Fruit fly (Drosophila melanogaster): ENCODE data around the gene ro.

Gene ro

dm6 chr3R:26908750-26909149 lies 27.8 kb upstream of the ro start:
- TF ChIP-seq CG14710 (tag; optimal IDR thresholded peaks at IDR 0.05): peak; percentile 37
- TF ChIP-seq lilli (GFP tag; optimal IDR thresholded peaks at IDR 0.05): no peak
- TF ChIP-seq CG2875 (GFP tag; optimal IDR thresholded peaks at IDR 0.05): peak; percentile 43
- TF ChIP-seq ab (GFP tag; optimal IDR thresholded peaks at IDR 0.05): no peak
- TF ChIP-seq ATbp (GFP tag; optimal IDR thresholded peaks at IDR 0.05): peak; percentile 71
- no peak for TF ChIP-seq Neu2 (GFP tag; optimal IDR thresholded peaks at IDR 0.05; ENCODE audit: borderline replicate concordance)
- TF ChIP-seq fd64A (GFP tag; optimal IDR thresholded peaks at IDR 0.05): peak; percentile 72
- peak; percentile 21 for TF ChIP-seq Fer1 (GFP tag; optimal IDR thresholded peaks at IDR 0.05)
- peak; percentile 49 for TF ChIP-seq Asciz (GFP tag; optimal IDR thresholded peaks at IDR 0.05)
- TF ChIP-seq CG4360 (GFP tag; IDR thresholded peaks at IDR 0.05): 0 out of 2 replicates have a peak, but pooled peaks have one; percentile 20
- 0 out of 3 replicates have a peak, but pooled peaks have one; percentile 50 for TF ChIP-seq CG11456 (GFP tag; IDR thresholded peaks at IDR 0.05)
- no peak for TF ChIP-seq NC2β (GFP tag; optimal IDR thresholded peaks at IDR 0.05)
- peak; percentile 10 for TF ChIP-seq CG2712 (tag; optimal IDR thresholded peaks at IDR 0.05)
- TF ChIP-seq CG17568 (GFP tag; optimal IDR thresholded peaks at IDR 0.05): peak; percentile 15
- peak; percentile 1 for TF ChIP-seq CG2202 (tag; optimal IDR thresholded peaks at IDR 0.05)
- no peak for TF ChIP-seq CG3726 (GFP tag; IDR thresholded peaks at IDR 0.05)
- TF ChIP-seq kay (GFP tag; optimal IDR thresholded peaks at IDR 0.05): no peak
- no peak for TF ChIP-seq crc (GFP tag; optimal IDR thresholded peaks at IDR 0.05)
- peak; percentile 7 for TF ChIP-seq CG15696 (tag; optimal IDR thresholded peaks at IDR 0.05)
- no peak for TF ChIP-seq H15 (GFP tag; IDR thresholded peaks at IDR 0.05)
- no peak for TF ChIP-seq gsb (GFP tag; IDR thresholded peaks at IDR 0.05)
- TF ChIP-seq CG1603 (tag; optimal IDR thresholded peaks at IDR 0.05): peak; percentile 36
- peak; percentile 4 for TF ChIP-seq sqz (GFP tag; optimal IDR thresholded peaks at IDR 0.05)
- TF ChIP-seq Xrp1 (GFP tag; IDR thresholded peaks at IDR 0.05): peak; percentile 49; the same call in 1 of the 2 replicates
- TF ChIP-seq CG17385 (GFP tag; optimal IDR thresholded peaks at IDR 0.05): peak; percentile 10
- peak; percentile 22; the same call in 1 of the 3 replicates for TF ChIP-seq otp (GFP tag; IDR thresholded peaks at IDR 0.05)
- TF ChIP-seq mirr (GFP tag; optimal IDR thresholded peaks at IDR 0.05): peak; percentile 42
- peak; percentile 18 for TF ChIP-seq nerfin-1 (tag; optimal IDR thresholded peaks at IDR 0.05)
- TF ChIP-seq CG43689 (GFP tag; IDR thresholded peaks at IDR 0.05): 0 out of 2 replicates have a peak, but pooled peaks have one; percentile 35
- peak; percentile 31 for TF ChIP-seq HHEX (GFP tag; optimal IDR thresholded peaks at IDR 0.05)
- TF ChIP-seq Fer3 (tag; optimal IDR thresholded peaks at IDR 0.05): peak; percentile 23
- TF ChIP-seq CG15073 (GFP tag; optimal IDR thresholded peaks at IDR 0.05): no peak
- peak; percentile 33 for TF ChIP-seq HLHmδ (GFP tag; optimal IDR thresholded peaks at IDR 0.05)
- peak; percentile 25 for TF ChIP-seq sd (tag; optimal IDR thresholded peaks at IDR 0.05)
- peak; percentile 26; the same call in 1 of the 2 replicates for TF ChIP-seq CG6689 (GFP tag; IDR thresholded peaks at IDR 0.05)
- peak; percentile 33 for TF ChIP-seq CG1233 (GFP tag; optimal IDR thresholded peaks at IDR 0.05)
- TF ChIP-seq Sox102F (GFP tag; optimal IDR thresholded peaks at IDR 0.05): no peak
- TF ChIP-seq Atf6 (GFP tag; IDR thresholded peaks at IDR 0.05): peak; percentile 48
- no peak for TF ChIP-seq Ets65A (GFP tag)
- TF ChIP-seq bcd (GFP tag; optimal IDR thresholded peaks at IDR 0.05): peak; percentile 5
- TF ChIP-seq D (optimal IDR thresholded peaks at IDR 0.05): no peak
- peak; percentile 40 for TF ChIP-seq D (GFP tag; optimal IDR thresholded peaks at IDR 0.05)
- peak; percentile 19 for TF ChIP-seq CG13296 (GFP tag; optimal IDR thresholded peaks at IDR 0.05)
- TF ChIP-seq dm (GFP tag; optimal IDR thresholded peaks at IDR 0.05): no peak
- TF ChIP-seq dmrt99B (tag; optimal IDR thresholded peaks at IDR 0.05): peak; percentile 41
- peak; percentile 53 for TF ChIP-seq CG15601 (tag; optimal IDR thresholded peaks at IDR 0.05)
- 0 out of 2 replicates have a peak, but pooled peaks have one; percentile 10 for TF ChIP-seq CG14667 (GFP tag; IDR thresholded peaks at IDR 0.05)
- TF ChIP-seq odd (GFP tag; optimal IDR thresholded peaks at IDR 0.05): peak; percentile 34
- TF ChIP-seq Sox100B (GFP tag; optimal IDR thresholded peaks at IDR 0.05): peak; percentile 29
- TF ChIP-seq HmgD (GFP tag; optimal IDR thresholded peaks at IDR 0.05): no peak

All from whole organism, embryonic.